Worm (Caenorhabditis elegans) whole organism, late embryonic: ENCODE data around the gene nhr-61.

Experiments
- F13H6.1 ChIP-seq: sonication (generic microtip); optimal IDR thresholded peaks from 2 replicates; lab custom pipeline; 2016; ENCODE audit warnings: missing genetic modification characterization, missing compliant biosample characterization
- K02D7.2 ChIP-seq: sonication (generic microtip); optimal IDR thresholded peaks from 2 replicates; lab custom pipeline; 2017; ENCODE audit warnings: mild to moderate bottlenecking, missing genetic modification characterization, missing compliant biosample characterization
- ama-1 ChIP-seq: fragments of 150-350 bp; optimal IDR thresholded peaks from 2 replicates; lab custom pipeline; 2014
- ceh-19 ChIP-seq: fragments of 200-800 bp; sonication (Bioruptor generic); optimal IDR thresholded peaks from 2 replicates; lab custom pipeline; 2018; ENCODE audit warnings: mild to moderate bottlenecking, missing genetic modification characterization, missing compliant biosample characterization
- dve-1 ChIP-seq: sonication (generic microtip); optimal IDR thresholded peaks from 2 replicates; lab custom pipeline; 2017; ENCODE audit warnings: antibody characterized with exemption, mild to moderate bottlenecking, missing genetic modification characterization, missing compliant biosample characterization
- nfya-1 ChIP-seq: sonication (generic microtip); optimal IDR thresholded peaks from 2 replicates; lab custom pipeline; 2017; ENCODE audit warnings: missing genetic modification characterization, mild to moderate bottlenecking, missing compliant biosample characterization, antibody characterized with exemption, moderate library complexity
- nhr-11 ChIP-seq: fragments of 150-350 bp; optimal IDR thresholded peaks from 2 replicates; lab custom pipeline; 2014; ENCODE audit warnings: missing biosample characterization, missing genetic modification characterization
- pat-9 ChIP-seq: fragments of 200-800 bp; sonication (Bioruptor generic); optimal IDR thresholded peaks from 2 replicates; lab custom pipeline; 2018; ENCODE audit warnings: mild to moderate bottlenecking, missing genetic modification characterization, moderate library complexity, missing compliant biosample characterization
- pax-1 ChIP-seq: fragments of 150-350 bp; optimal IDR thresholded peaks from 2 replicates; lab custom pipeline; 2014; ENCODE audit warnings: missing biosample characterization, missing genetic modification characterization
- ref-2 ChIP-seq: sonication (generic microtip); optimal IDR thresholded peaks from 2 replicates; lab custom pipeline; 2016; ENCODE audit warnings: missing genetic modification characterization, missing compliant biosample characterization
- unc-55 ChIP-seq: sonication (generic microtip); optimal IDR thresholded peaks from 2 replicates; lab custom pipeline; 2017; ENCODE audit warnings: missing biosample characterization, missing genetic modification reagents, missing genetic modification characterization
- zip-5 ChIP-seq: sonication (generic microtip); optimal IDR thresholded peaks from 2 replicates; lab custom pipeline; 2016; ENCODE audit warnings: missing genetic modification characterization, missing compliant biosample characterization

The nhr-61 gene

DNA sequence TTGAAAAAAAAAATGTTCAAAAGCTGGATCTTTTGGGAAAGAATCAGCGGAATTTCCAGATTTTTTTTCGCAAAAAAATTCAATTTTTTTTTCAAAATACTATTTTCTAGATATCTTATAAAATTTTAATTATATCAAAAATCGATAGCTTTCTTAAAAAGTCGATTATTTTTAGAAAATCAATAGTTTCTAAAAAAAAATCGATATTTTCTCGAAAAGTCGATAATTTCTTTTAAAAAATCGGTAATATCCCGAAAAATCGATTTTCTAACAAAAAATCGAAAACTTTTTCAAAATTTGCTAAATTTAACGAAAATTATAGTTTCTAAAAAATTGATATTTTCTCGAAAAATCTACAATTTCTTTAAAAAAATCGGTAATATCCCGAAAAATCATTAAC is 49.5 kb downstream of the nhr-61 start:
- TF ChIP-seq dve-1 (tag; lab: Kevin White, UChicago) (no peak), pax-1 (no peak), nfya-1 (tag; lab: Kevin White, UChicago) (no peak), F13H6.1 (tag; lab: Kevin White, UChicago) (no peak), pat-9 (tag; lab: Kevin White, UChicago) (no peak), nhr-11 (tag; lab: Kevin White, UChicago) (no peak), K02D7.2 (tag; lab: Kevin White, UChicago) (no peak), ref-2 (tag; lab: Kevin White, UChicago) (no peak), ceh-19 (no peak), unc-55 (no peak), zip-5 (tag; lab: Kevin White, UChicago) (no peak), ama-1 (lab: Kevin White, UChicago) (no peak)
